Fruit fly (Drosophila melanogaster): ENCODE data around the gene Lip1.

DNA sequence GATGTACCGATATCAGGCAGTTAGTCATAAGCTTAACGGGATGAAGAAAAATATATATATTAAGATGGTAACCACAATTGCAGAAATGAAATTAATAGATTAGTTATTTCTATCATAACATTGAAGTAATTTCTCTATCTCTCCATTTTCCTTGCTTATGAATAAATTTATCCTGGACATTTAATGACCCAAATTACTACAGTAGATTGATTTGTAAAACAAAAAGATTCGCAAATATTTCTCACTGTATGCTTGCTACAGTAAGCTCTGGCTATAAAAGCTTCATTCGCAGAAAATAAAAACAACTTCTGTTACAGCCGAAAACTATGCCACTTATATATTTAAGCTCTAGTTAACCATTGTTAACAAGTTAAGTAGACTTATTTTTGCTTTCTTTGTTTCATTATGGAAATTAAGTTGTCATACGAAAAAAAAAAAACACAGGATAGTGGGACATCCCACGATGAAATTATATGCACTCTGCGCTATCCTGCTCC lies 20.7 kb downstream of the Lip1 start, which contains the start of gene CG17105:
- TF ChIP-seq CG8478 (optimal IDR thresholded peaks at IDR 0.05) (no peak), Nf-YB (GFP tag; optimal IDR thresholded peaks at IDR 0.05) (no peak), zen (tag; optimal IDR thresholded peaks at IDR 0.05) (no peak)
